Fruit fly (Drosophila melanogaster) whole organism, embryonic: ENCODE measurements around the gene Acp1.

Source experiments
- Bteb2 ChIP-seq: fragments of 200-800 bp; sonication (Bioruptor generic); optimal IDR thresholded peaks from 2 replicates; lab custom pipeline; 2016; ENCODE audit warnings: missing biosample characterization, missing genetic modification characterization
- CG10267 ChIP-seq: fragments of 200-800 bp; sonication (Bioruptor generic); optimal IDR thresholded peaks from 2 replicates; lab custom pipeline; 2018; ENCODE audit warnings: missing biosample characterization, mild to moderate bottlenecking, missing genetic modification characterization, moderate library complexity
- CG10431 ChIP-seq: fragments of 200-800 bp; sonication (Bioruptor generic); optimal IDR thresholded peaks from 3 replicates; lab custom pipeline; 2018; ENCODE audit warnings: missing biosample characterization, mild to moderate bottlenecking, missing genetic modification characterization
- CG1233 ChIP-seq: fragments of 200-800 bp; sonication (Bioruptor generic); optimal IDR thresholded peaks from 4 replicates; lab custom pipeline; 2018; ENCODE audit warnings: missing biosample characterization, mild to moderate bottlenecking, missing genetic modification characterization
- CG12942 ChIP-seq: fragments of 200-800 bp; sonication (Bioruptor generic); optimal IDR thresholded peaks from 3 replicates; lab custom pipeline; 2016; ENCODE audit warnings: missing biosample characterization, missing genetic modification characterization
- CG14441 ChIP-seq: fragments of 200-800 bp; sonication (Bioruptor generic); IDR thresholded peaks from 2 replicates; pipeline ENCODE4 v1.3.6; 2022; ENCODE audit warnings: missing biosample characterization, missing genetic modification characterization
- CG14860 ChIP-seq: fragments of 200-800 bp; sonication (Bioruptor generic); IDR thresholded peaks from 3 replicates; pipeline ENCODE4 v1.3.6; 2022; ENCODE audit warnings: missing biosample characterization, missing genetic modification characterization; ENCODE audit not compliant: partially characterized antibody
- CG15011 ChIP-seq: fragments of 200-800 bp; sonication (Bioruptor generic); optimal IDR thresholded peaks from 3 replicates; lab custom pipeline; 2018; ENCODE audit warnings: missing biosample characterization, mild to moderate bottlenecking, missing genetic modification characterization
- CG15269 ChIP-seq: fragments of 200-800 bp; sonication (Bioruptor generic); optimal IDR thresholded peaks from 2 replicates; lab custom pipeline; 2018; ENCODE audit warnings: missing biosample characterization, mild to moderate bottlenecking, missing genetic modification characterization, moderate library complexity
- CG15514 ChIP-seq: fragments of 200-800 bp; sonication (Bioruptor generic); optimal IDR thresholded peaks from 3 replicates; lab custom pipeline; 2017; ENCODE audit warnings: missing biosample characterization, missing genetic modification characterization, mild to moderate bottlenecking, moderate library complexity, missing genetic modification reagents
- CG16813 ChIP-seq: fragments of 200-800 bp; sonication (Bioruptor generic); IDR thresholded peaks from 3 replicates; pipeline ENCODE4 v1.3.6; 2022; ENCODE audit warnings: missing biosample characterization, missing genetic modification characterization; ENCODE audit not compliant: partially characterized antibody
- CG17912 ChIP-seq: fragments of 200-800 bp; sonication (Bioruptor generic); optimal IDR thresholded peaks from 2 replicates; lab custom pipeline; 2018; ENCODE audit warnings: missing biosample characterization, mild to moderate bottlenecking, missing genetic modification characterization
- CG33213 ChIP-seq: fragments of 200-800 bp; sonication (Bioruptor generic); optimal IDR thresholded peaks from 3 replicates; lab custom pipeline; 2016; ENCODE audit warnings: missing biosample characterization, missing genetic modification characterization
- CG4282 ChIP-seq: fragments of 200-800 bp; sonication (Bioruptor generic); optimal IDR thresholded peaks from 2 replicates; lab custom pipeline; 2016; ENCODE audit warnings: missing biosample characterization, missing genetic modification characterization
- CG4360 ChIP-seq: fragments of 200-800 bp; sonication (Bioruptor generic); IDR thresholded peaks from 2 replicates; pipeline ENCODE4 v1.3.6; 2022; ENCODE audit warnings: missing biosample characterization, missing genetic modification characterization
- CG4820 ChIP-seq: fragments of 200-800 bp; sonication (Bioruptor generic); optimal IDR thresholded peaks from 3 replicates; lab custom pipeline; 2016; ENCODE audit warnings: missing biosample characterization, missing genetic modification characterization
- CG4854 ChIP-seq: fragments of 200-800 bp; sonication (Bioruptor generic); optimal IDR thresholded peaks from 2 replicates; lab custom pipeline; 2016; ENCODE audit warnings: missing biosample characterization, missing genetic modification characterization, inconsistent platforms
- CG6175 ChIP-seq: fragments of 200-800 bp; sonication (Bioruptor generic); IDR thresholded peaks from 3 replicates; pipeline ENCODE4 v1.3.6; 2022; ENCODE audit warnings: missing biosample characterization, missing genetic modification characterization
- CG7357 ChIP-seq: fragments of 200-800 bp; sonication (Bioruptor generic); IDR thresholded peaks from 3 replicates; pipeline ENCODE4 v1.3.6; 2022; ENCODE audit warnings: missing biosample characterization, missing genetic modification characterization
- CG7928 ChIP-seq: fragments of 200-800 bp; sonication (Bioruptor generic); optimal IDR thresholded peaks from 2 replicates; lab custom pipeline; 2017; ENCODE audit warnings: missing biosample characterization, mild to moderate bottlenecking, missing genetic modification characterization
- CG7963 ChIP-seq: fragments of 200-800 bp; sonication (Bioruptor generic); IDR thresholded peaks from 3 replicates; pipeline ENCODE4 v1.3.6; 2022; ENCODE audit warnings: missing biosample characterization, missing genetic modification characterization; ENCODE audit not compliant: partially characterized antibody
- Dip3 ChIP-seq: fragments of 200-800 bp; sonication (Bioruptor generic); optimal IDR thresholded peaks from 3 replicates; lab custom pipeline; 2016; ENCODE audit warnings: missing biosample characterization, missing genetic modification characterization
- Doc3 ChIP-seq: fragments of 200-800 bp; sonication (Bioruptor generic); IDR thresholded peaks from 3 replicates; pipeline ENCODE4 v1.3.6; 2022; ENCODE audit warnings: missing biosample characterization, missing genetic modification characterization; ENCODE audit not compliant: partially characterized antibody
- Hey ChIP-seq: fragments of 200-800 bp; sonication (Bioruptor generic); optimal IDR thresholded peaks from 3 replicates; lab custom pipeline; 2018; ENCODE audit warnings: missing biosample characterization, mild to moderate bottlenecking, missing genetic modification characterization
- Hsf ChIP-seq: fragments of 200-800 bp; sonication (Bioruptor generic); optimal IDR thresholded peaks from 3 replicates; lab custom pipeline; 2016; ENCODE audit warnings: missing biosample characterization, missing genetic modification characterization
- NC2β ChIP-seq: fragments of 200-800 bp; sonication (Bioruptor generic); optimal IDR thresholded peaks from 2 replicates; lab custom pipeline; 2016; ENCODE audit warnings: missing biosample characterization, missing genetic modification characterization
- Nf-YA ChIP-seq: fragments of 200-800 bp; sonication (Bioruptor generic); IDR thresholded peaks from 2 replicates; pipeline ENCODE4 v1.3.6; 2022; ENCODE audit warnings: missing biosample characterization, missing genetic modification characterization
- Sox100B ChIP-seq: fragments of 200-800 bp; sonication (Bioruptor generic); optimal IDR thresholded peaks from 3 replicates; lab custom pipeline; 2018; ENCODE audit warnings: missing biosample characterization, mild to moderate bottlenecking, missing genetic modification characterization
- Sox102F ChIP-seq: fragments of 200-800 bp; sonication (Bioruptor generic); optimal IDR thresholded peaks from 2 replicates; lab custom pipeline; 2018; ENCODE audit warnings: missing biosample characterization, mild to moderate bottlenecking, missing genetic modification characterization, moderate library complexity
- Stat92E ChIP-seq, 3 experiments: fragments of >200 bp in 2 of 3; fragments of 200-800 bp in 1 of 3; sonication (Bioruptor generic) in 1 of 3; optimal IDR thresholded peaks; 2 replicates each; lab custom pipeline; 2017 to 2019; ENCODE audit warnings: missing biosample characterization in 3 of 3, missing genetic modification characterization in 3 of 3, mild to moderate bottlenecking in 1 of 3, moderate library complexity in 1 of 3
- Taf1 ChIP-seq: fragments of 200-800 bp; sonication (Bioruptor generic); IDR thresholded peaks from 2 replicates; pipeline ENCODE4 v1.3.6; 2022; ENCODE audit warnings: missing biosample characterization, missing genetic modification characterization
- Trl ChIP-seq, 3 experiments: fragments of >200 bp in 2 of 3; fragments of 200-800 bp in 1 of 3; sonication (Bioruptor generic) in 1 of 3; optimal IDR thresholded peaks; 2 replicates in 1 of 3; 3 replicates in 2 of 3; lab custom pipeline; 2016 to 2017; ENCODE audit warnings: missing biosample characterization in 1 of 3, missing genetic modification characterization in 1 of 3
- ap ChIP-seq: fragments of 200-800 bp; sonication (Bioruptor generic); IDR thresholded peaks from 2 replicates; pipeline ENCODE4 v1.3.6; 2022; ENCODE audit warnings: missing biosample characterization, missing genetic modification characterization
- bcd ChIP-seq: fragments of 200-800 bp; sonication (Bioruptor generic); optimal IDR thresholded peaks from 2 replicates; lab custom pipeline; 2017; ENCODE audit warnings: missing biosample characterization, mild to moderate bottlenecking, missing genetic modification characterization
- chm ChIP-seq: fragments of 200-800 bp; sonication (Bioruptor generic); IDR thresholded peaks from 2 replicates; pipeline ENCODE4 v1.3.6; 2022; ENCODE audit warnings: missing biosample characterization, missing genetic modification characterization
- dan ChIP-seq: fragments of 200-800 bp; sonication (Bioruptor generic); IDR thresholded peaks from 2 replicates; pipeline ENCODE4 v1.3.6; 2022; ENCODE audit warnings: missing biosample characterization, missing genetic modification characterization
- dati ChIP-seq: fragments of 200-800 bp; sonication (Bioruptor generic); IDR thresholded peaks from 2 replicates; pipeline ENCODE4 v1.3.6; 2022; ENCODE audit warnings: missing biosample characterization, missing genetic modification characterization
- exex ChIP-seq: fragments of 200-800 bp; sonication (Bioruptor generic); optimal IDR thresholded peaks from 4 replicates; lab custom pipeline; 2018; ENCODE audit warnings: missing biosample characterization, mild to moderate bottlenecking, missing genetic modification characterization, moderate library complexity
- hth ChIP-seq: fragments of >200 bp; optimal IDR thresholded peaks from 2 replicates; lab custom pipeline; 2017; ENCODE audit warnings: inconsistent platforms
- mam ChIP-seq: fragments of 200-800 bp; sonication (Bioruptor generic); optimal IDR thresholded peaks from 3 replicates; lab custom pipeline; 2016; ENCODE audit warnings: missing biosample characterization, missing genetic modification characterization
- mirr ChIP-seq: fragments of 200-800 bp; sonication (Bioruptor generic); optimal IDR thresholded peaks from 3 replicates; lab custom pipeline; 2018; ENCODE audit warnings: missing biosample characterization, mild to moderate bottlenecking, missing genetic modification characterization
- sna ChIP-seq: fragments of 200-800 bp; sonication (Bioruptor generic); IDR thresholded peaks from 2 replicates; pipeline ENCODE4 v1.3.6; 2022; ENCODE audit warnings: missing biosample characterization, missing genetic modification characterization; ENCODE audit not compliant: partially characterized antibody
- ssp ChIP-seq: fragments of 200-800 bp; sonication (Bioruptor generic); IDR thresholded peaks from 2 replicates; pipeline ENCODE4 v1.3.6; 2022; ENCODE audit warnings: missing biosample characterization, missing genetic modification characterization
- stwl ChIP-seq: fragments of 200-800 bp; sonication (Bioruptor generic); optimal IDR thresholded peaks from 3 replicates; lab custom pipeline; 2018; ENCODE audit warnings: missing biosample characterization, mild to moderate bottlenecking, missing genetic modification characterization, moderate library complexity
- tll ChIP-seq, 2 experiments: fragments of 200-800 bp in 1 of 2; fragments of >200 bp in 1 of 2; sonication (Bioruptor generic) in 1 of 2; optimal IDR thresholded peaks; 2 replicates each; lab custom pipeline; 2017 to 2019; ENCODE audit warnings: missing biosample characterization in 2 of 2, missing genetic modification characterization in 2 of 2, mild to moderate bottlenecking in 1 of 2, moderate library complexity in 1 of 2
- vvl ChIP-seq: fragments of 200-800 bp; sonication (Bioruptor generic); IDR thresholded peaks from 2 replicates; pipeline ENCODE4 v1.3.6; 2022; ENCODE audit warnings: missing biosample characterization, missing genetic modification characterization
- yki ChIP-seq: fragments of >200 bp; optimal IDR thresholded peaks from 3 replicates; lab custom pipeline; 2018
- z ChIP-seq: fragments of 200-800 bp; sonication (Bioruptor generic); IDR thresholded peaks from 3 replicates; pipeline ENCODE4 v1.3.6; 2022; ENCODE audit warnings: missing biosample characterization, missing genetic modification characterization
- zfh2 ChIP-seq: fragments of 200-800 bp; sonication (Bioruptor generic); optimal IDR thresholded peaks from 2 replicates; lab custom pipeline; 2016; ENCODE audit warnings: missing biosample characterization, missing genetic modification characterization

Acp1 gene

DNA sequence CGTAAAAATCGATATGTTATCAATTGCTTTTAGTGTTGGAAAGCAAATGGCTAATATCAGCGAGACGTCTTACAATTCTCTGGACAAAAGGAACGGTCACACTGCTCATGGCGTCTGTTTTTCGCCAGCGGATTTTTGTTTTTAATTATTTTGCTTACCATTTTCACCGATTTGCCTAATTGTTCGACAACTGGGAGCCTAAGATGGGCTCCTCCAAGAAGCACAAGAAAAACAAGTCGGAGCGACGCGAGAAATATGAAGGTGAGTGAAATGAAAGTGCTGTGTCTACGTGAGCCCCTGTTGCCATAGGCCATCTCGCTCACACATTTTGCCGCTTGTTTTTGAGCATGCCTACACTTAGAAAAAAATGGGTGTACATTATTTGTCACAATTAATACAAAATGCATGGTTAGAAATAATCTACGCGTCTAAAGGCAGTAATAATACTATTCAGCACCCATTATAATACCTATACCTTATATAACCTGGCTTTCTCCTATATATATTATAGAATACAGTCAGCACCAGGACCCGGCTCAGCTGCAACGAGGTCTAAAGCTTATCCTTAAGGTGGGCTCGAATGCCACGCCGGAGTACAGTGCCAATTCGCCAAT lies 41.6 kb upstream of the Acp1 start, which contains the start of gene Brd7-9 (continued):
- TF ChIP-seq stwl (tag; lab: Kevin White, UChicago) = peak; percentile 88
- TF ChIP-seq CG7357 (GFP tag; lab: Robert Waterston, UW) = peak; percentile 49; the same call in 1 of the 3 replicates
- peak; percentile 96 for TF ChIP-seq CG10267 (tag; lab: Kevin White, UChicago)
- peak; percentile 60 for TF ChIP-seq Taf1
- peak; percentile 43 for TF ChIP-seq CG12942 (GFP tag; lab: Kevin White, UChicago)
- TF ChIP-seq Nf-YA = peak; percentile 37; the same call in 1 of the 2 replicates
- no peak for TF ChIP-seq CG17912 (GFP tag; lab: Kevin White, UChicago)
- TF ChIP-seq Hsf (GFP tag; lab: Kevin White, UChicago) = peak; percentile 55
- TF ChIP-seq dan (GFP tag; lab: Robert Waterston, UW) = no peak
- peak; percentile 79 for TF ChIP-seq ap (GFP tag; lab: Robert Waterston, UW)
- peak; percentile 22; the same call in 1 of the 3 replicates for TF ChIP-seq CG16813 (GFP tag; lab: Robert Waterston, UW)
- TF ChIP-seq mirr (GFP tag; lab: Kevin White, UChicago) = no peak
- peak; percentile 74 for TF ChIP-seq CG15269
- TF ChIP-seq sna (GFP tag; lab: Robert Waterston, UW) = peak; percentile 43
- no peak for TF ChIP-seq CG4854 (GFP tag; lab: Kevin White, UChicago)
- TF ChIP-seq CG15514 = peak; percentile 57
- no peak for TF ChIP-seq CG10431
- no peak for TF ChIP-seq z (GFP tag; lab: Robert Waterston, UW)
- TF ChIP-seq Sox100B (GFP tag; lab: Kevin White, UChicago) = peak; percentile 55
- TF ChIP-seq chm (GFP tag; lab: Robert Waterston, UW) = peak; percentile 92
- TF ChIP-seq CG33213 (GFP tag; lab: Kevin White, UChicago) = peak; percentile 38
- 0 out of 3 replicates have a peak, but pooled peaks have one; percentile 31 for TF ChIP-seq CG14860
- TF ChIP-seq Hey (tag; lab: Kevin White, UChicago) = no peak
- peak; percentile 44; the same call in 1 of the 3 replicates for TF ChIP-seq CG7963 (GFP tag; lab: Robert Waterston, UW)
- peak; percentile 43 for TF ChIP-seq NC2β (GFP tag; lab: Kevin White, UChicago)
- peak in 1 of 3 experiments; percentile 56 for TF ChIP-seq Stat92E (GFP tag; optimal IDR thresholded peaks at IDR 0.05; lab: Kevin White, UChicago)
- peak; percentile 86 for TF ChIP-seq CG14441 (GFP tag; lab: Robert Waterston, UW)
- peak; percentile 47; the same call in 2 of the 3 replicates for TF ChIP-seq CG6175
- no peak for TF ChIP-seq Doc3
- TF ChIP-seq CG15011 (GFP tag; lab: Kevin White, UChicago) = peak; percentile 45
- peak; percentile 51 for TF ChIP-seq CG7928 (GFP tag; lab: Kevin White, UChicago)
- TF ChIP-seq exex (tag; lab: Kevin White, UChicago) = no peak
- TF ChIP-seq ssp (GFP tag; lab: Robert Waterston, UW) = peak; percentile 33; the same call in 1 of the 2 replicates
- peak; percentile 63 for TF ChIP-seq Bteb2 (GFP tag; lab: Kevin White, UChicago)
- no peak for TF ChIP-seq yki (lab: Kevin White, UChicago)
- TF ChIP-seq vvl (GFP tag; lab: Robert Waterston, UW) = peak; percentile 93
- TF ChIP-seq CG1233 (GFP tag; lab: Kevin White, UChicago) = peak; percentile 69
- peak; percentile 64 for TF ChIP-seq mam (GFP tag; lab: Kevin White, UChicago)
- TF ChIP-seq CG4360 (GFP tag; lab: Robert Waterston, UW) = 0 out of 2 replicates have a peak, but pooled peaks have one; percentile 6
- TF ChIP-seq Trl (optimal IDR thresholded peaks at IDR 0.05; lab: Kevin White, UChicago) = no peak
- peak; percentile 68 for TF ChIP-seq Trl (GFP tag; optimal IDR thresholded peaks at IDR 0.05; lab: Kevin White, UChicago)
- peak; percentile 23 for TF ChIP-seq Dip3 (GFP tag; lab: Kevin White, UChicago)
- no peak for TF ChIP-seq hth (lab: Kevin White, UChicago)
- peak; percentile 67 for TF ChIP-seq bcd
- peak; percentile 72 for TF ChIP-seq Sox102F
- TF ChIP-seq dati (GFP tag; lab: Robert Waterston, UW) = peak; percentile 80
- TF ChIP-seq zfh2 (GFP tag; lab: Kevin White, UChicago) = no peak
- TF ChIP-seq tll (GFP tag; optimal IDR thresholded peaks at IDR 0.05; lab: Kevin White, UChicago) = no peak
- peak; percentile 61 for TF ChIP-seq CG4820 (GFP tag; lab: Kevin White, UChicago)
- no peak for TF ChIP-seq CG4282 (GFP tag; lab: Kevin White, UChicago)
